Fruit fly (Drosophila melanogaster) whole organism, embryonic: Measurements from ENCODE around the gene CG17264.

Source experiments
- Atf3 ChIP-seq: fragments of 200-800 bp; sonication (Bioruptor generic); optimal IDR thresholded peaks from 3 replicates; lab custom pipeline; 2016; ENCODE audit warnings: missing biosample characterization, missing genetic modification characterization
- B-H1 ChIP-seq: fragments of 200-800 bp; sonication (Bioruptor generic); IDR thresholded peaks from 3 replicates; pipeline ENCODE4 v1.3.6; 2022; ENCODE audit warnings: missing biosample characterization, missing genetic modification characterization
- Bgb ChIP-seq: fragments of 200-800 bp; sonication (Bioruptor generic); IDR thresholded peaks from 2 replicates; pipeline ENCODE4 v1.3.6; 2022; ENCODE audit warnings: missing biosample characterization, missing genetic modification characterization; ENCODE audit not compliant: partially characterized antibody
- Blimp-1 ChIP-seq: fragments of 200-800 bp; sonication (Bioruptor generic); optimal IDR thresholded peaks from 3 replicates; lab custom pipeline; 2018; ENCODE audit warnings: missing biosample characterization, missing genetic modification characterization, mild to moderate bottlenecking, moderate library complexity, missing genetic modification reagents
- CG10959 ChIP-seq: fragments of 200-800 bp; sonication (Bioruptor generic); IDR thresholded peaks from 2 replicates; pipeline ENCODE4 v1.3.6; 2022; ENCODE audit warnings: missing biosample characterization, missing genetic modification characterization
- CG12071 ChIP-seq: fragments of 200-800 bp; sonication (Bioruptor generic); optimal IDR thresholded peaks from 3 replicates; lab custom pipeline; 2018; ENCODE audit warnings: missing biosample characterization, mild to moderate bottlenecking, missing genetic modification characterization
- CG12942 ChIP-seq: fragments of 200-800 bp; sonication (Bioruptor generic); optimal IDR thresholded peaks from 3 replicates; lab custom pipeline; 2016; ENCODE audit warnings: missing biosample characterization, missing genetic modification characterization
- CG13775 ChIP-seq: fragments of 200-800 bp; sonication (Bioruptor generic); optimal IDR thresholded peaks from 3 replicates; lab custom pipeline; 2017; ENCODE audit warnings: missing biosample characterization, mild to moderate bottlenecking, missing genetic modification characterization
- CG15011 ChIP-seq: fragments of 200-800 bp; sonication (Bioruptor generic); optimal IDR thresholded peaks from 3 replicates; lab custom pipeline; 2018; ENCODE audit warnings: missing biosample characterization, mild to moderate bottlenecking, missing genetic modification characterization
- CG1603 ChIP-seq: fragments of 200-800 bp; sonication (Bioruptor generic); optimal IDR thresholded peaks from 2 replicates; lab custom pipeline; 2019; ENCODE audit warnings: missing biosample characterization, mild to moderate bottlenecking, missing genetic modification characterization, moderate library complexity
- CG17328 ChIP-seq: fragments of 200-800 bp; sonication (Bioruptor generic); IDR thresholded peaks from 2 replicates; pipeline ENCODE4 v1.3.6; 2022; ENCODE audit warnings: missing biosample characterization, missing genetic modification characterization
- CG17359 ChIP-seq: fragments of 200-800 bp; sonication (Bioruptor generic); optimal IDR thresholded peaks from 3 replicates; lab custom pipeline; 2018; ENCODE audit warnings: missing biosample characterization, mild to moderate bottlenecking, missing genetic modification characterization, moderate library complexity
- CG17912 ChIP-seq: fragments of 200-800 bp; sonication (Bioruptor generic); optimal IDR thresholded peaks from 2 replicates; lab custom pipeline; 2018; ENCODE audit warnings: missing biosample characterization, mild to moderate bottlenecking, missing genetic modification characterization
- CG1832 ChIP-seq: fragments of 200-800 bp; sonication (Bioruptor generic); optimal IDR thresholded peaks from 2 replicates; lab custom pipeline; 2017; ENCODE audit warnings: missing biosample characterization, mild to moderate bottlenecking, missing genetic modification characterization, inconsistent platforms
- CG31224 ChIP-seq: fragments of 200-800 bp; sonication (Bioruptor generic); IDR thresholded peaks from 2 replicates; pipeline ENCODE4 v1.3.6; 2022; ENCODE audit warnings: missing biosample characterization, missing genetic modification characterization
- CG3838 ChIP-seq: fragments of 200-800 bp; sonication (Bioruptor generic); optimal IDR thresholded peaks from 3 replicates; lab custom pipeline; 2016; ENCODE audit warnings: missing biosample characterization, missing genetic modification characterization
- CG4707 ChIP-seq: fragments of 200-800 bp; sonication (Bioruptor generic); optimal IDR thresholded peaks from 2 replicates; lab custom pipeline; 2018; ENCODE audit warnings: missing biosample characterization, mild to moderate bottlenecking, missing genetic modification characterization, moderate library complexity
- CG7786 ChIP-seq: fragments of 200-800 bp; sonication (Bioruptor generic); optimal IDR thresholded peaks from 2 replicates; lab custom pipeline; 2016; ENCODE audit warnings: missing biosample characterization, missing genetic modification characterization
- CG9876 ChIP-seq: fragments of 200-800 bp; sonication (Bioruptor generic); optimal IDR thresholded peaks from 2 replicates; lab custom pipeline; 2016; ENCODE audit warnings: missing biosample characterization, missing genetic modification characterization
- Dek ChIP-seq: fragments of 200-800 bp; sonication (Bioruptor generic); optimal IDR thresholded peaks from 3 replicates; lab custom pipeline; 2019; ENCODE audit warnings: missing biosample characterization, mild to moderate bottlenecking, missing genetic modification characterization, moderate library complexity
- Doc3 ChIP-seq: fragments of 200-800 bp; sonication (Bioruptor generic); IDR thresholded peaks from 3 replicates; pipeline ENCODE4 v1.3.6; 2022; ENCODE audit warnings: missing biosample characterization, missing genetic modification characterization; ENCODE audit not compliant: partially characterized antibody
- Drgx ChIP-seq: fragments of 200-800 bp; sonication (Bioruptor generic); IDR thresholded peaks from 2 replicates; pipeline ENCODE4 v1.3.6; 2022; ENCODE audit warnings: missing biosample characterization, missing genetic modification characterization
- HHEX ChIP-seq: fragments of 200-800 bp; sonication (Bioruptor generic); optimal IDR thresholded peaks from 3 replicates; lab custom pipeline; 2017; ENCODE audit warnings: missing biosample characterization, mild to moderate bottlenecking, missing genetic modification characterization, missing genetic modification reagents
- HLH4C ChIP-seq: fragments of 200-800 bp; sonication (Bioruptor generic); IDR thresholded peaks from 3 replicates; pipeline ENCODE4 v1.3.6; 2022; ENCODE audit warnings: missing biosample characterization, missing genetic modification characterization; ENCODE audit not compliant: partially characterized antibody
- Hr78 ChIP-seq, 2 experiments: fragments of 200-800 bp in 1 of 2; fragments of >200 bp in 1 of 2; sonication (Bioruptor generic) in 1 of 2; optimal IDR thresholded peaks; 2 replicates each; lab custom pipeline; 2017 to 2019; ENCODE audit warnings: missing biosample characterization in 2 of 2, missing genetic modification characterization in 2 of 2, mild to moderate bottlenecking in 1 of 2, moderate library complexity in 1 of 2
- Med ChIP-seq: fragments of 200-800 bp; sonication (Bioruptor generic); peaks from one replicate; lab custom pipeline; 2016; ENCODE audit warnings: missing biosample characterization, missing genetic modification characterization, mild to moderate bottlenecking, inconsistent platforms, moderate library complexity
- NFAT ChIP-seq: fragments of 200-800 bp; sonication (Bioruptor generic); IDR thresholded peaks from 2 replicates; pipeline ENCODE4 v1.3.6; 2022; ENCODE audit warnings: missing biosample characterization, missing genetic modification characterization
- PHDP ChIP-seq: fragments of 200-800 bp; sonication (Bioruptor generic); optimal IDR thresholded peaks from 3 replicates; lab custom pipeline; 2018; ENCODE audit warnings: missing biosample characterization, mild to moderate bottlenecking, missing genetic modification characterization, moderate library complexity
- Side ChIP-seq: fragments of 200-800 bp; sonication (Bioruptor generic); optimal IDR thresholded peaks from 2 replicates; lab custom pipeline; 2016; ENCODE audit warnings: missing biosample characterization, missing genetic modification characterization
- TFAM ChIP-seq: fragments of 200-800 bp; sonication (Bioruptor generic); optimal IDR thresholded peaks from 2 replicates; lab custom pipeline; 2017; ENCODE audit warnings: missing biosample characterization, missing genetic modification characterization, inconsistent platforms
- al ChIP-seq: fragments of 200-800 bp; sonication (Bioruptor generic); IDR thresholded peaks from 2 replicates; pipeline ENCODE4 v1.3.6; 2022; ENCODE audit warnings: missing biosample characterization, missing genetic modification characterization
- ara ChIP-seq: fragments of 200-800 bp; sonication (Bioruptor generic); IDR thresholded peaks from 2 replicates; pipeline ENCODE4 v1.3.6; 2022; ENCODE audit warnings: missing biosample characterization, missing genetic modification characterization
- bsh ChIP-seq, 2 experiments: fragments of 200-800 bp; sonication (Bioruptor generic); optimal IDR thresholded peaks; 2 replicates each; lab custom pipeline; 2017 to 2018; ENCODE audit warnings: mild to moderate bottlenecking in 2 of 2, missing biosample characterization in 2 of 2, missing genetic modification characterization in 2 of 2, moderate library complexity in 1 of 2
- btn ChIP-seq: fragments of 200-800 bp; sonication (Bioruptor generic); optimal IDR thresholded peaks from 2 replicates; lab custom pipeline; 2016; ENCODE audit warnings: missing biosample characterization, missing genetic modification characterization
- chm ChIP-seq: fragments of 200-800 bp; sonication (Bioruptor generic); IDR thresholded peaks from 2 replicates; pipeline ENCODE4 v1.3.6; 2022; ENCODE audit warnings: missing biosample characterization, missing genetic modification characterization
- da ChIP-seq: fragments of 200-800 bp; sonication (Bioruptor generic); optimal IDR thresholded peaks from 2 replicates; lab custom pipeline; 2016; ENCODE audit warnings: missing biosample characterization, missing genetic modification characterization
- ewg ChIP-seq: fragments of 200-800 bp; sonication (Bioruptor generic); optimal IDR thresholded peaks from 3 replicates; lab custom pipeline; 2017; ENCODE audit warnings: mild to moderate bottlenecking, missing biosample characterization, missing genetic modification reagents, missing genetic modification characterization
- gem ChIP-seq: fragments of 200-800 bp; sonication (Bioruptor generic); optimal IDR thresholded peaks from 2 replicates; lab custom pipeline; 2019; ENCODE audit warnings: missing biosample characterization, mild to moderate bottlenecking, missing genetic modification characterization, moderate library complexity
- hb ChIP-seq: fragments of 200-800 bp; sonication (Bioruptor generic); IDR thresholded peaks from 3 replicates; pipeline ENCODE4 v1.3.6; 2022; ENCODE audit warnings: missing biosample characterization, missing genetic modification characterization; ENCODE audit not compliant: partially characterized antibody
- jumu ChIP-seq: fragments of 200-800 bp; sonication (Bioruptor generic); optimal IDR thresholded peaks from 3 replicates; lab custom pipeline; 2016; ENCODE audit warnings: missing biosample characterization, missing genetic modification characterization
- kay ChIP-seq: fragments of 200-800 bp; sonication (Bioruptor generic); optimal IDR thresholded peaks from 2 replicates; lab custom pipeline; 2016; ENCODE audit warnings: missing biosample characterization, missing genetic modification characterization
- ken ChIP-seq: fragments of 200-800 bp; sonication (Bioruptor generic); IDR thresholded peaks from 3 replicates; pipeline ENCODE4 v1.3.6; 2022; ENCODE audit warnings: missing biosample characterization, missing genetic modification characterization
- lov ChIP-seq, 2 experiments: fragments of 200-800 bp in 1 of 2; fragments of >200 bp in 1 of 2; sonication (Bioruptor generic) in 1 of 2; IDR thresholded peaks in 1 of 2; optimal IDR thresholded peaks in 1 of 2; 2 replicates in 1 of 2; 3 replicates in 1 of 2; pipeline versions ENCODE4 v1.3.6 to Lab custom; 2017 to 2022; ENCODE audit warnings: missing biosample characterization in 1 of 2, missing genetic modification characterization in 1 of 2
- nom ChIP-seq: fragments of 200-800 bp; sonication (Bioruptor generic); optimal IDR thresholded peaks from 2 replicates; lab custom pipeline; 2017; ENCODE audit warnings: missing biosample characterization, missing genetic modification characterization, mild to moderate bottlenecking, moderate library complexity, missing genetic modification reagents
- pnt ChIP-seq: fragments of 200-800 bp; sonication (Bioruptor generic); optimal IDR thresholded peaks from 3 replicates; lab custom pipeline; 2016; ENCODE audit warnings: missing biosample characterization, missing genetic modification characterization
- row ChIP-seq: fragments of 200-800 bp; sonication (Bioruptor generic); IDR thresholded peaks from 3 replicates; pipeline ENCODE4 v1.3.6; 2022; ENCODE audit warnings: missing biosample characterization, missing genetic modification characterization
- sd ChIP-seq: fragments of 200-800 bp; sonication (Bioruptor generic); optimal IDR thresholded peaks from 3 replicates; lab custom pipeline; 2018; ENCODE audit warnings: missing biosample characterization, mild to moderate bottlenecking, missing genetic modification characterization, moderate library complexity
- sna ChIP-seq: fragments of 200-800 bp; sonication (Bioruptor generic); IDR thresholded peaks from 2 replicates; pipeline ENCODE4 v1.3.6; 2022; ENCODE audit warnings: missing biosample characterization, missing genetic modification characterization; ENCODE audit not compliant: partially characterized antibody
- tup ChIP-seq: fragments of 200-800 bp; sonication (Bioruptor generic); optimal IDR thresholded peaks from 2 replicates; lab custom pipeline; 2016; ENCODE audit warnings: missing biosample characterization, mild to moderate bottlenecking, missing genetic modification characterization, moderate library complexity
- usp ChIP-seq: fragments of >200 bp; optimal IDR thresholded peaks from 2 replicates; lab custom pipeline; 2017; ENCODE audit warnings: missing biosample characterization, missing genetic modification characterization

The CG17264 gene

DNA sequence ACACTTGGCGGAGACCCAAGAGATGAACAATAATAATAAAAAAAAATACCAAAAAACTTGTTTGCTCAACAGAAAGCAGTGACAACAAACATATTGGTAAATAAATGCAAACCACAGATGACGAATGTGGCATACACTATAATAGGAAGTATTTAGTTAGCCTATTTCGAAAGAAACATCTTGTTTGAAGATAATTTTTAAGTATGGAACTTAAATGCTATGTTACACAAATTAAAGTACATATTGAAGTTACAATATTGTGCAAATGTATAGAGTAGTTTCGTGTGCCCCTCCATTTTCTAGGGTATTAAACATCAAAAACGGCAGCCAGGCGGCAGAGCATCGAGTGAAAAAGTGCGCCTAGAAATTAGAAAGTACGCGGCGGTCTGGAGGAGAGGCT, 14.9 kb upstream of the CG17264 start (continued):
- TF ChIP-seq Atf3 (GFP tag; lab: Kevin White, UChicago) (no peak), Blimp-1 (GFP tag; lab: Kevin White, UChicago) (peak; percentile 77), CG9876 (GFP tag; lab: Kevin White, UChicago) (no peak), CG31224 (GFP tag; lab: Robert Waterston, UW) (no peak), tup (no peak), pnt (GFP tag; lab: Kevin White, UChicago) (no peak), lov (optimal IDR thresholded peaks at IDR 0.05; lab: Kevin White, UChicago) (no peak), lov (GFP tag; IDR thresholded peaks at IDR 0.05; lab: Robert Waterston, UW) (no peak), NFAT (no peak), da (GFP tag; lab: Kevin White, UChicago) (no peak), Bgb (GFP tag; lab: Robert Waterston, UW) (no peak), CG4707 (GFP tag; lab: Kevin White, UChicago) (peak; percentile 70), TFAM (GFP tag; lab: Kevin White, UChicago) (no peak), CG13775 (no peak), btn (peak; percentile 30), CG7786 (GFP tag; lab: Kevin White, UChicago) (no peak), CG12071 (GFP tag; lab: Kevin White, UChicago) (peak; percentile 68), CG17912 (GFP tag; lab: Kevin White, UChicago) (no peak), Side (no peak), bsh (GFP tag; optimal IDR thresholded peaks at IDR 0.05; lab: Kevin White, UChicago) (peak in 1 of 2 experiments; percentile 61), Drgx (peak; percentile 76), HLH4C (no peak), B-H1 (GFP tag; lab: Robert Waterston, UW) (no peak), CG10959 (GFP tag; lab: Robert Waterston, UW) (no peak), kay (no peak), HHEX (GFP tag; lab: Kevin White, UChicago) (peak; percentile 55), al (GFP tag; lab: Robert Waterston, UW) (no peak), ewg (GFP tag; lab: Kevin White, UChicago) (peak; percentile 49), CG1832 (GFP tag; lab: Kevin White, UChicago) (no peak), CG17359 (tag; lab: Kevin White, UChicago) (peak; percentile 80)

DNA sequence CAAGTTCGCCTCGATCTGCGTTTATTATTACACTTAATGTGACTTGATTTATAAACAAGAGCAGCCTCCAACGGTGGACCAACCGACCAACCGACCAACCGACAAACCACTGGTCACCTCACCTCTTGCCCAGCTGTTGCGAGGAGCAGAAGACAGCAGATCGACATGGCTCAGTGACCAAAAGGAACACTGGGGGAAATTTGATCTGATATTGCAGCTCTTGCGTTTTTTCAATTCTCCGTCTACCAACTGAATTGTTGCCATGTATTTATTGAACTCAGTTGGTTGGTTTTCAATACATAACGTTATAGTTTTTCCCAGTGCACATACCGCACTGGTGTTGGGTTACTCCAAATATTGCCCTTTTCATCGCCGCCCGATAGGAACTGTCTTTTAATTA, 13.7 kb upstream of the CG17264 start:
- TF ChIP-seq row (GFP tag; lab: Robert Waterston, UW) (peak; percentile 20; the same call in 1 of the 3 replicates), ara (0 out of 2 replicates have a peak, but pooled peaks have one; percentile 27), Med (GFP tag; lab: Kevin White, UChicago) (peak; percentile 77), ken (GFP tag; lab: Robert Waterston, UW) (0 out of 3 replicates have a peak, but pooled peaks have one; percentile 29), nom (GFP tag; lab: Kevin White, UChicago) (peak; percentile 25), CG3838 (GFP tag; lab: Kevin White, UChicago) (no peak), gem (no peak), PHDP (tag; lab: Kevin White, UChicago) (no peak), jumu (GFP tag; lab: Kevin White, UChicago) (no peak), usp (no peak), sna (GFP tag; lab: Robert Waterston, UW) (no peak), Drgx (0 out of 2 replicates have a peak, but pooled peaks have one; percentile 15), hb (GFP tag; lab: Robert Waterston, UW) (no peak), Dek (tag; lab: Kevin White, UChicago) (no peak), Doc3 (no peak), Hr78 (GFP tag; optimal IDR thresholded peaks at IDR 0.05; lab: Kevin White, UChicago) (no peak), sd (peak; percentile 52), chm (GFP tag; lab: Robert Waterston, UW) (no peak), CG17328 (GFP tag; lab: Robert Waterston, UW) (0 out of 2 replicates have a peak, but pooled peaks have one; percentile 22), CG15011 (GFP tag; lab: Kevin White, UChicago) (no peak), CG1603 (tag; lab: Kevin White, UChicago) (peak; percentile 26), CG12942 (no peak)
